Fruit fly (Drosophila melanogaster): ENCODE results near the gene CG14565.

The CG14565 gene

DNA sequence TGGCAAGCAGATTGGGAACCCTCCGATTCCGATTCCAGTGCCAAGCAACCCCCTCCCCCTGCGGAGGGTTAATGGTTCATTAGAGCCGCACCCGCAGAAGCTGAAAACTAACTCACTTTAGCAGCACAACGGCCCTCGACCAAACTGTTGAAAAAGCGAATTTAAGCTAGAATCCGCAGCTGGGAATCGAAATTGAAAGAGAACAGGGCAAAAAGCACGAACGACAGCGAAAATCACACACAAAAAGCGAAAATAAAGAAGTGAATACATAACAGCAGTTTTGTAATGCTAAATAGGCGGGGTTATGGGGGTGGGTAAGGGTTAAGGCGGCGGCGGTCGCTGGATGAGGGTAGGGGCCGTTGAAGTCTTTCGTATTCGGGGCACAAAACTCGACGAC lies 16.3 kb downstream of the CG14565 start:
- TF ChIP-seq noc (tag; optimal IDR thresholded peaks at IDR 0.05), result no peak

DNA sequence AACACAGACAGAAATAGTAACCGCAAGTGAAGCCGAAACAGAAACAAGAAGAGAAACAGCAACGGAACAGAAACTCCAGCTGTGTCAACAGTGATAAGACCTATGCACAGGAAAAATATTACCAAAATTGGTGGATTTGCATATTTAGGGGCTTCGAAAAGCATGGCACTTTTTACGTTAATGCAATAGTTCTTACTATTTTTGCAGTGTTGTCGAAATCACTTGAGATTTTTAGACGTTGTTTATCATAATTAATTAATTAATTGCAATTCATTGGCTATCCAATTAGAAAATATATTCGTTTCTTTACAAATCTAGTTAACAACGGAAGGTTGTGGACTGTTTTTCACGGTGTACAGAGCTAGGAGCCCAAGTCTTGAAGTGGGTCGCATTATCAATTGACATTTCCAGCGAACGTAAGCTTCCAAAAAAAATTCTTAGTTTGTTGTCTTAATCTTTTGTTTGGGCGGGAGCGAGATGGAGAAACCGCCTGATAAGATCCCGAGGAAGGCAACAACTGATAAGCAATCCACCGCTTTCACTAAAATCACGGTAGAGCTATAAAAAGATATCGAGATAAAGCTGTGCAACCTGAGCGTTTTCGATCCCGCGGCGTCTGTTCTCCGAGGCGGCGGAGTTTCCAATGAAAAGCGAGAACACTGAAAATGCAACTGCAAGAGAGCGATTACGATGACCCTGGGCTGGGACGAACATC lies 16.9 kb downstream of the CG14565 start:
- TF ChIP-seq noc (tag; optimal IDR thresholded peaks at IDR 0.05), result no peak

- TF ChIP-seq noc (tag; optimal IDR thresholded peaks at IDR 0.05), result no peak
Observed at dm6 chr3L:21720869-21721268, 23.2 kb downstream of the CG14565 start.

dm6 chr3L:21718233-21718632 lies 25.8 kb downstream of the CG14565 start:
- TF ChIP-seq noc (tag; optimal IDR thresholded peaks at IDR 0.05), result no peak

DNA sequence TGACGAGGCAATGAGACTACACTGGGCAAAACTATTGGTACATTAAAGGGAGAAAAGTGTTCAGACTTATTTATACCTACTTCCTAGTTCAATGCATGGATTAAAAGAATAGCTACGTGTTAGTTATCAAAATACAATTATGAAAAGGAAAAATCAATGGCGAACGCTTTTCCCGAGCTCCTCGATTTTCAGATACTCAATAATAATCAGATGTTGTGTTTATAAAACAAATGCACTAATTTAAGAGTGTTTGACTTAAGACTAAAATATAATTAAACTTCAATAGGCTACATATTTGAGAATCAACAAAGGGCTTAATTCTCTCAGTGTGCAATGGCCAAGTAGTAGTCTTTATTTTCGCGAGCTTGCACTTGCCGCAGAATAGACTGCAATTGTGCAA lies 28.1 kb downstream of the CG14565 start:
- TF ChIP-seq noc (tag; optimal IDR thresholded peaks at IDR 0.05), result no peak

DNA sequence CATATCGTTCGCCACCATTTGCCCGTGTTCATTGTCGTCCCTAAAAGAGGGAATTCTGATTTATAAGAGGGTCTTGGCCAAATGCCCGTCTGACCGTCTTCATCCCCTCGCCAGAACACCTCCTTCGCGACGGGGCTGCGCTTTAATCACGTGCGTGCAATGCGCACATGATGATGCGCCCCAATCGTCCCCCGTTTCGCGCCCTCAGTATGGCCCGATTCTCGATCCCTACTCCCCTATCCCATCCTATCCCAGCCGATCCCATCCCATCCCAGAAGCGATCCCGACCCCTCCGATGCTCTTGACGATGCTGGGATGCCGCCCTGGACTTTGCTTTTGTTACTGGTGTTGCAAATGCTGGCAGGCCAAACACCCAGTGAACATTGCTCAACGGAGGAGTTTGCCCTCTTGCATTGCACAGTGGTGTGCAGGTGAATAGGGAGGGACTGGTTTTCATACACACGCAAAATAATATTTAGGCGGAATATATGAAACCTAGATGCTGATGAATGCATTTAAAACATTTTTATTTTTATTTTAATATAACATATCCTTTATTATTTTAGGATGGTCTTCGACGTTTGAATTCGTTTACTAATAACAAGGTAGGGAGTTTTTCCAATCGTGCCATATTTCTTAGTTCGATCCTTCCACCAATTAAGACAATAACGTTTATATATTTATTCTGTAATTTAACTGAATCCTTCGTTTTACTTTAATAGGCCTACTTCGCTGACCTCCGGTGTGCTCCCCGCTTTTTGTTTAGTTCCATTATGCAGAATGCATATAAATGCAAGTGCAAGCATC lies 34.1 kb downstream of the CG14565 start:
- TF ChIP-seq noc (tag; optimal IDR thresholded peaks at IDR 0.05), result no peak

DNA sequence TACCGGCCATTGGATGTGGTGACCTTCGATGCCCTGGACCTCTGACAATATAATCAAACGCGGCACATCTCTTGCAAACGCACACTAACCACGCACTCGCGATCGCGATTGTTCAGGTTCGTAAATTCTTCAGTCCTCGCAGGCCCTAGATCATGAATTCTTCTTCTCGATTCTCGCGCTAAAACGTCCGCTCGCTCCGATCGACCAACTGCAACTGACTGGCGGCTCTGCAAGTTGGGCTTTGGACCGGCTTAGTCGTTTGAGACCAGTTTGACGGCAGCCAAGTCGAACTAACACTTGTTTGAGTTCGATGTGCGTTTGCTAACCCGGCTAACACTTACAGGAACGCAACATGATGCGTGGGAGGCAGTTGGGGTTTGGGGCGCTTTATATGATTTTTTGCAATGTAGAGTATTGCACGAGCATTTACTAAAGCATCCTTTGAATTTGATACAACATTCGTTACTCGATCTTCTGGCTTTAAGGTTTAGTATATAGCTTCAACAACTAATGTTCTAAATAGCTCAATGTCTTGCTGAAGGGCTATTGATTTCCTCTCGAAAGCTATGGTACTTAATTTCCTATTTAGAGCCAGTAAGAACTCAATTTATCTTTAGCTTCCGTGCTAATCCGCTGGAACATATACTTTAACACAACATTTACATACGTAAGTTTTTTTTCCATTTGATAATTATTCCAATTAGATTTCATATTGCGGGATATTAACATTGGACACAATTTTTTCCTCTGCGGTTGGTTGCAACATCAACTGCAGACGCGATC lies 37.7 kb downstream of the CG14565 start, which contains the start of gene CG32447:
Gene CG32447 (minus strand): TSS at position 222 of the 783 bp plus-strand sequence.
- TF ChIP-seq noc (tag; optimal IDR thresholded peaks at IDR 0.05), result no peak

- no peak for TF ChIP-seq noc (tag; optimal IDR thresholded peaks at IDR 0.05)
Observed at dm6 chr3L:21700945-21701344, 43.1 kb downstream of the CG14565 start.

dm6 chr3L:21700052-21700451 lies 44.0 kb downstream of the CG14565 start:
- no peak for TF ChIP-seq noc (tag; optimal IDR thresholded peaks at IDR 0.05)

- TF ChIP-seq noc (tag; optimal IDR thresholded peaks at IDR 0.05), result no peak
Observed at dm6 chr3L:21694647-21695046, 49.4 kb downstream of the CG14565 start.

All from whole organism, larva.